Worm (Caenorhabditis elegans) whole organism, early embryonic: ENCODE measurements around the gene let-653.

Experiments used
- B0310.2 ChIP-seq: sonication (generic microtip); optimal IDR thresholded peaks from 2 replicates; lab custom pipeline; 2016; ENCODE audit warnings: mild to moderate bottlenecking, missing genetic modification characterization, missing compliant biosample characterization
- F13C5.2 ChIP-seq: sonication (generic microtip); optimal IDR thresholded peaks from 2 replicates; lab custom pipeline; 2017; ENCODE audit warnings: mild to moderate bottlenecking, missing genetic modification characterization, inconsistent platforms, missing compliant biosample characterization
- aly-1 ChIP-seq: sonication (generic microtip); optimal IDR thresholded peaks from 2 replicates; lab custom pipeline; 2016; ENCODE audit warnings: missing genetic modification characterization, missing compliant biosample characterization
- ama-1 ChIP-seq: fragments of 150-350 bp; optimal IDR thresholded peaks from 2 replicates; lab custom pipeline; 2014
- ceh-13 ChIP-seq: fragments of 200-800 bp; sonication (Bioruptor generic); optimal IDR thresholded peaks from 2 replicates; lab custom pipeline; 2018; ENCODE audit warnings: mild to moderate bottlenecking, missing genetic modification characterization, missing compliant biosample characterization
- ceh-36 ChIP-seq: sonication (generic microtip); optimal IDR thresholded peaks from 2 replicates; lab custom pipeline; 2016; ENCODE audit warnings: missing genetic modification characterization, inconsistent platforms, missing compliant biosample characterization
- ets-7 ChIP-seq: sonication (generic microtip); optimal IDR thresholded peaks from 2 replicates; lab custom pipeline; 2016; ENCODE audit warnings: missing genotype, missing genetic modification characterization, missing compliant biosample characterization
- flt-1 ChIP-seq: fragments of 200-800 bp; sonication (Bioruptor generic); IDR thresholded peaks from 2 replicates; pipeline ENCODE4 v1.3.6; 2022; ENCODE audit warnings: missing genetic modification characterization, missing compliant biosample characterization
- hmbx-1 ChIP-seq: sonication (generic microtip); optimal IDR thresholded peaks from 2 replicates; lab custom pipeline; 2016; ENCODE audit warnings: mild to moderate bottlenecking, missing genetic modification characterization, missing compliant biosample characterization
- hmg-4 ChIP-seq: fragments of 200-800 bp; sonication (Bioruptor generic); optimal IDR thresholded peaks from 2 replicates; lab custom pipeline; 2018; ENCODE audit warnings: mild to moderate bottlenecking, missing genetic modification characterization, missing compliant biosample characterization
- hnd-1 ChIP-seq: sonication (generic microtip); optimal IDR thresholded peaks from 2 replicates; lab custom pipeline; 2016; ENCODE audit warnings: missing genetic modification characterization, missing compliant biosample characterization
- pes-1 ChIP-seq: fragments of 200-800 bp; sonication (Bioruptor generic); IDR thresholded peaks from 2 replicates; pipeline ENCODE4 v1.3.6; 2022; ENCODE audit warnings: missing genetic modification reagents, missing genetic modification characterization, missing compliant biosample characterization
- scrt-1 ChIP-seq: fragments of 200-800 bp; sonication (Bioruptor generic); IDR thresholded peaks from 2 replicates; pipeline ENCODE4 v1.3.6; 2022; ENCODE audit warnings: missing genetic modification characterization, missing compliant biosample characterization
- sea-1 ChIP-seq: fragments of 200-800 bp; sonication (Bioruptor generic); conservative IDR thresholded peaks from 2 replicates; pipeline ENCODE4 v1.3.6; 2022; ENCODE audit warnings: missing genetic modification characterization, missing compliant biosample characterization
- tbx-11 ChIP-seq: fragments of 200-800 bp; sonication (Bioruptor generic); IDR thresholded peaks from 2 replicates; pipeline ENCODE4 v1.3.6; 2022; ENCODE audit warnings: missing genetic modification characterization, missing compliant biosample characterization
- tbx-37 ChIP-seq: fragments of 200-800 bp; sonication (Bioruptor generic); conservative IDR thresholded peaks from 2 replicates; pipeline ENCODE4 v1.3.6; 2022; ENCODE audit warnings: missing genetic modification reagents, missing genetic modification characterization, missing compliant biosample characterization
- tra-4 ChIP-seq: sonication (generic microtip); optimal IDR thresholded peaks from 2 replicates; lab custom pipeline; 2017; ENCODE audit warnings: missing genetic modification characterization, missing compliant biosample characterization

Gene let-653

DNA sequence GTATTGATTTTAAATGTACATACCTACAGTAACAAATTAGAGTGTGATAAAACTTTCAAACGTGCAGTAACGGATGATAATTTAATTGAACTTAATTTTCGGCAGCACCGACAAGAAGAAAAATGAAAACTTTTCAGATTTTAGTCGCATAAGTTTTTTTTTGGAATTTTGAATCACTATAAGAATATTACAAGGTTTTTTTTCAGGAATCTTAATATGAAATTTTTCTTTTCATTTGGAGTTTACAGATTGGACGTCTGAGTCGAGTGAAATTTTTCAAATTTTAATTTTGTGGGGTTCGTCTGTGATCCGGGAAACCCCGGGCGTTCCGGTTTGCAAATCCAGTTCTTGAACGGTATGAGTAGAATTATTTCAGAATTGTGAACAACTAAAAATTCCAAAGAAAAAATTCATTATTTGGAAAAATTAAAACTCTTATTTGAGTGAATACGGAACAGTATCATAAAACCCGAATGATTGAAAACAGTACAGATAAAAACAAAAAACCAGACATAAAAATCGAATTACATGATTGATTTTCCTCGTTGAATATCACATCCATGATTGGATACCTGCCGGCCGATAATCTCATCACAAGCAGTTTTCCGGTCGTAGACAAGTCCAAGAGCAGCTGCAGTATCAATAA lies 28.0 kb downstream of the let-653 start:
- TF ChIP-seq flt-1 (GFP tag; lab: Robert Waterston, UW) (no peak), aly-1 (no peak), sea-1 (no peak), ceh-36 (tag; lab: Kevin White, UChicago) (no peak), ets-7 (no peak), ceh-13 (GFP tag; lab: Kevin White, UChicago) (no peak), hnd-1 (tag; lab: Kevin White, UChicago) (no peak), ama-1 (lab: Kevin White, UChicago) (no peak), tbx-37 (no peak), F13C5.2 (tag; lab: Kevin White, UChicago) (no peak), tbx-11 (no peak), pes-1 (GFP tag; lab: Robert Waterston, UW) (no peak), scrt-1 (GFP tag; lab: Robert Waterston, UW) (no peak), hmg-4 (GFP tag; lab: Kevin White, UChicago) (no peak), B0310.2 (tag; lab: Kevin White, UChicago) (no peak), tra-4 (no peak)

DNA sequence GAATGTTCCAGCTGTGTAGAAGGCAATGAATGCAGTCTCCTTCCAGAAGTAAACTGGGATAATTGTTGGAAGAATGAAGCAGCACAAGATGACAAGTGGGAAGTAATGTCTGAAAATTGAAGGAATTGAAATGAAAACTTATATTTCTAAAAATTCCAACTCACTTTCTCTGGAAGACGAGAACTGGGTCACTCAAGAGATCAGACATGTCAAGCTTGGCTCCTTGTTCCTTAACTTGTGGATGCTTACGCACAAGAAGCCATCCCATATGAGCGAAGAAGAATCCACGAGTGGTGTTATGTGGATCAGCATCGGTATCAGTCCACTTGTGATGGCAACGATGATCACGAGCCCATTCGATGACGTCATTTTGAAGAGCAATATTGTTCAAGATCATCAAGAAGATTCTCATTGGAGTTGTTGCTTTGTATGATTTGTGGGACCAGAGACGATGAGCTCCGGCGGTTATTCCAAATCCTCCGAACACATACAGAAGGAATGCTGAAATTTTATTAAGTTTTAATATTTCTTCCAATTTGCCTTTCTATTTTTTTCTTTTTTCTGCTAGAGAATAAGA lies 28.9 kb downstream of the let-653 start:
- TF ChIP-seq tbx-11 (no peak), ama-1 (lab: Kevin White, UChicago) (no peak), tbx-37 (no peak), scrt-1 (GFP tag; lab: Robert Waterston, UW) (no peak), hmg-4 (GFP tag; lab: Kevin White, UChicago) (no peak), tra-4 (no peak), aly-1 (no peak), B0310.2 (tag; lab: Kevin White, UChicago) (no peak), pes-1 (GFP tag; lab: Robert Waterston, UW) (no peak), ets-7 (no peak), ceh-13 (GFP tag; lab: Kevin White, UChicago) (no peak), ceh-36 (tag; lab: Kevin White, UChicago) (no peak), F13C5.2 (tag; lab: Kevin White, UChicago) (no peak)

ce11 chrIV:11914837-11915737 lies 29.7 kb downstream of the let-653 start, which contains the start of gene fat-6:
Gene fat-6, minus strand, starts transcription at chrIV:11915687.
- TF ChIP-seq aly-1, result no peak
- TF ChIP-seq B0310.2 (tag; lab: Kevin White, UChicago), result no peak
- no peak for TF ChIP-seq ama-1 (lab: Kevin White, UChicago)
- TF ChIP-seq pes-1 (GFP tag; lab: Robert Waterston, UW), result no peak
- no peak for TF ChIP-seq flt-1 (GFP tag; lab: Robert Waterston, UW)
- no peak for TF ChIP-seq hnd-1 (tag; lab: Kevin White, UChicago)
- TF ChIP-seq hmg-4 (GFP tag; lab: Kevin White, UChicago), result no peak
- no peak for TF ChIP-seq tbx-37
- no peak for TF ChIP-seq sea-1
- TF ChIP-seq scrt-1 (GFP tag; lab: Robert Waterston, UW), result no peak
- TF ChIP-seq ceh-13 (GFP tag; lab: Kevin White, UChicago), result no peak
- no peak for TF ChIP-seq tbx-11
- no peak for TF ChIP-seq hmbx-1 (tag; lab: Kevin White, UChicago)
- no peak for TF ChIP-seq tra-4
- TF ChIP-seq ceh-36 (tag; lab: Kevin White, UChicago), result no peak
- TF ChIP-seq F13C5.2 (tag; lab: Kevin White, UChicago), result no peak
- no peak for TF ChIP-seq ets-7

DNA sequence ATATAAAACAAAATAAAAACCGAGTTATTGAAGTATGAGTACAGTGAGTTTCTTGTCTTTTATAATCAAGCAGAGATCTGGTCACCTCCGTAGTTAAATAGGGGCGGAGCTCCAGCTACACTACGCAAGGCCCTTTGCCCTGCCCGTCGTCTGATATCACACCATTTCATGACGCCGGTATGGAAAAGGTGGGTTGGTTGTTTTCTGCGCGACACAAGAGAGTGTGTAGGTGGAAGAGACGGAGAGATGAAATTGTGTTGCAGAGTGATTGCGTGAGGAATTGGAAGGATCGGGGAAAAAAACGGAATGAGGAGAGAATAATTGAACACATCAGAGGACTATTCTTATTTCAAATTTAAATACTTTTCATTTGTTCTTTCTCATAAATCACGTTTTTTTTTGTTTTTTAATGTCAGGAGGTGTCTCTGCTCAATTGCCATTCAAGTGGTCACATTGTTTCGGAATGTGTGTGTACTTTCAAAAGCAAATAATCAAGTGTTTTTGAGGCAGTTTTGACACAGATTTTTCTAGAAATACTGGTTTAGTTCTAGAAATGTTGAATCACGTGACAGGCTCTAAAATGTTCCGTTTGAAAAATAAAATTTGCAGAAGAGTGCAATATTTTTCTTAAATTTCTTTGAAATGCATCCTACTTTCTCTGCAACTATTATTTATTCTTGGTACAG lies 30.5 kb downstream of the let-653 start, which contains the start of gene ZK822.9:
ZK822.9 (plus strand) TSS at position 180 of the 686 bp plus-strand sequence.
- TF ChIP-seq sea-1 (no peak), hmg-4 (GFP tag; lab: Kevin White, UChicago) (no peak), tbx-11 (no peak), tra-4 (no peak), ets-7 (no peak), ceh-36 (tag; lab: Kevin White, UChicago) (no peak), F13C5.2 (tag; lab: Kevin White, UChicago) (no peak), tbx-37 (no peak), pes-1 (GFP tag; lab: Robert Waterston, UW) (no peak), flt-1 (GFP tag; lab: Robert Waterston, UW) (no peak), ceh-13 (GFP tag; lab: Kevin White, UChicago) (no peak), ama-1 (lab: Kevin White, UChicago) (no peak), hmbx-1 (tag; lab: Kevin White, UChicago) (no peak), scrt-1 (GFP tag; lab: Robert Waterston, UW) (no peak)

ce11 chrIV:11916907-11917306 lies 31.5 kb downstream of the let-653 start, which contains the start of gene ZK822.10:
Gene ZK822.10, plus strand, starts transcription at chrIV:11917137.
- TF ChIP-seq F13C5.2 (tag; lab: Kevin White, UChicago) (no peak), ama-1 (lab: Kevin White, UChicago) (no peak), ceh-36 (tag; lab: Kevin White, UChicago) (no peak), aly-1 (no peak), tbx-11 (no peak), ceh-13 (GFP tag; lab: Kevin White, UChicago) (no peak), scrt-1 (GFP tag; lab: Robert Waterston, UW) (no peak)

ce11 chrIV:11917886-11918285 lies 32.5 kb downstream of the let-653 start:
- no peak for TF ChIP-seq flt-1 (GFP tag; lab: Robert Waterston, UW)
- TF ChIP-seq hmbx-1 (tag; lab: Kevin White, UChicago), result no peak
- TF ChIP-seq ceh-36 (tag; lab: Kevin White, UChicago), result no peak
- TF ChIP-seq hnd-1 (tag; lab: Kevin White, UChicago), result no peak
- no peak for TF ChIP-seq tbx-11
- no peak for TF ChIP-seq pes-1 (GFP tag; lab: Robert Waterston, UW)
- TF ChIP-seq ceh-13 (GFP tag; lab: Kevin White, UChicago), result no peak
- TF ChIP-seq hmg-4 (GFP tag; lab: Kevin White, UChicago), result no peak
- no peak for TF ChIP-seq tbx-37
- no peak for TF ChIP-seq scrt-1 (GFP tag; lab: Robert Waterston, UW)
- no peak for TF ChIP-seq F13C5.2 (tag; lab: Kevin White, UChicago)
